Worm (Caenorhabditis elegans) whole organism, L2 larva: Measurements from ENCODE around the gene grl-9.

Source experiments
- C34F6.9 ChIP-seq: fragments of 150-350 bp; optimal IDR thresholded peaks from 2 replicates; lab custom pipeline; 2014; ENCODE audit warnings: missing biosample characterization, missing genetic modification characterization
- F13H6.1 ChIP-seq: sonication (generic microtip); optimal IDR thresholded peaks from 2 replicates; lab custom pipeline; 2016; ENCODE audit warnings: missing genetic modification characterization, missing compliant biosample characterization
- Y55F3AM.14 ChIP-seq: fragments of 200-800 bp; sonication (Bioruptor generic); optimal IDR thresholded peaks from 2 replicates; lab custom pipeline; 2018; ENCODE audit warnings: mild to moderate bottlenecking, missing genetic modification characterization, missing compliant biosample characterization
- ZK546.5 ChIP-seq: sonication (generic microtip); optimal IDR thresholded peaks from 2 replicates; lab custom pipeline; 2017; ENCODE audit warnings: missing biosample characterization, missing genetic modification characterization
- ama-1 ChIP-seq: fragments of 150-350 bp; optimal IDR thresholded peaks from 2 replicates; lab custom pipeline; 2018; ENCODE audit warnings: inconsistent platforms
- blmp-1 ChIP-seq: sonication (generic microtip); optimal IDR thresholded peaks from 2 replicates; lab custom pipeline; 2017; ENCODE audit warnings: missing genetic modification characterization, mild to moderate bottlenecking, missing compliant biosample characterization, antibody characterized with exemption, moderate library complexity; ENCODE audit not compliant: insufficient read depth
- ceh-16 ChIP-seq: fragments of 150-350 bp; optimal IDR thresholded peaks from 2 replicates; lab custom pipeline; 2014; ENCODE audit warnings: missing biosample characterization, missing genetic modification characterization
- elt-1 ChIP-seq: fragments of 150-350 bp; optimal IDR thresholded peaks from 2 replicates; lab custom pipeline; 2014; ENCODE audit warnings: missing biosample characterization, missing genetic modification characterization
- fos-1 ChIP-seq: fragments of 150-350 bp; optimal IDR thresholded peaks from 2 replicates; lab custom pipeline; 2014; ENCODE audit warnings: missing biosample characterization, missing genetic modification characterization
- gmeb-1 ChIP-seq: fragments of 150-350 bp; optimal IDR thresholded peaks from 2 replicates; lab custom pipeline; 2014; ENCODE audit warnings: missing biosample characterization, missing genetic modification characterization
- lin-11 ChIP-seq: fragments of 150-350 bp; sonication (generic microtip); optimal IDR thresholded peaks from 2 replicates; lab custom pipeline; 2014; ENCODE audit warnings: missing biosample characterization, missing genetic modification characterization, inconsistent platforms, mixed read lengths
- lsy-2 ChIP-seq, 2 experiments: fragments of 150-350 bp in 1 of 2; sonication (generic microtip) in 1 of 2; optimal IDR thresholded peaks; 2 replicates each; lab custom pipeline; 2014 to 2017; ENCODE audit warnings: missing biosample characterization in 2 of 2, missing genetic modification characterization in 2 of 2
- mab-5 ChIP-seq: fragments of 150-350 bp; optimal IDR thresholded peaks from 2 replicates; lab custom pipeline; 2014; ENCODE audit warnings: missing biosample characterization, missing genetic modification characterization
- mbf-1 ChIP-seq: sonication (generic microtip); optimal IDR thresholded peaks from 2 replicates; lab custom pipeline; 2017; ENCODE audit warnings: missing biosample characterization, missing genetic modification characterization
- mdl-1 ChIP-seq, 2 experiments: fragments of 150-350 bp in 1 of 2; sonication (generic microtip) in 1 of 2; optimal IDR thresholded peaks; 2 replicates each; lab custom pipeline; 2017; ENCODE audit warnings: missing biosample characterization in 2 of 2, missing genetic modification characterization in 2 of 2
- nhr-10 ChIP-seq: sonication (generic microtip); optimal IDR thresholded peaks from 2 replicates; lab custom pipeline; 2017; ENCODE audit warnings: missing biosample characterization, missing genetic modification characterization
- nhr-12 ChIP-seq: fragments of 150-350 bp; optimal IDR thresholded peaks from 2 replicates; lab custom pipeline; 2014; ENCODE audit warnings: missing biosample characterization, missing genetic modification characterization
- nhr-129 ChIP-seq: fragments of 150-350 bp; optimal IDR thresholded peaks from 2 replicates; lab custom pipeline; 2014; ENCODE audit warnings: missing biosample characterization, missing genetic modification characterization
- nhr-23 ChIP-seq: fragments of 150-350 bp; optimal IDR thresholded peaks from 2 replicates; lab custom pipeline; 2014; ENCODE audit warnings: missing biosample characterization, missing genetic modification reagents, missing genetic modification characterization
- nhr-237 ChIP-seq: fragments of 150-350 bp; optimal IDR thresholded peaks from 2 replicates; lab custom pipeline; 2014; ENCODE audit warnings: missing biosample characterization, missing genetic modification characterization
- nhr-25 ChIP-seq: fragments of 150-350 bp; sonication (generic microtip); optimal IDR thresholded peaks from 3 replicates; lab custom pipeline; 2014; ENCODE audit warnings: missing biosample characterization, missing genetic modification characterization
- nhr-77 ChIP-seq: fragments of 150-350 bp; optimal IDR thresholded peaks from 2 replicates; lab custom pipeline; 2014; ENCODE audit warnings: missing biosample characterization, missing genetic modification characterization
- sem-4 ChIP-seq: fragments of 150-350 bp; optimal IDR thresholded peaks from 2 replicates; lab custom pipeline; 2014; ENCODE audit warnings: missing biosample characterization, missing genetic modification reagents, missing genetic modification characterization
- sma-9 ChIP-seq, 2 experiments: fragments of 150-350 bp in 1 of 2; sonication (generic microtip) in 1 of 2; optimal IDR thresholded peaks; 2 replicates each; lab custom pipeline; 2014 to 2016; ENCODE audit warnings: missing genetic modification characterization in 2 of 2, mild to moderate bottlenecking in 1 of 2, missing biosample characterization in 1 of 2, missing compliant biosample characterization in 1 of 2, missing genetic modification reagents in 1 of 2, moderate library complexity in 1 of 2
- unc-55 ChIP-seq: fragments of 150-350 bp; sonication (generic microtip); optimal IDR thresholded peaks from 3 replicates; lab custom pipeline; 2014; ENCODE audit warnings: missing biosample characterization, missing genetic modification reagents, missing genetic modification characterization
- unc-62 ChIP-seq: fragments of 150-350 bp; optimal IDR thresholded peaks from 2 replicates; lab custom pipeline; 2014; ENCODE audit warnings: missing biosample characterization, missing genetic modification reagents, missing genetic modification characterization
- zag-1 ChIP-seq: fragments of 150-350 bp; optimal IDR thresholded peaks from 2 replicates; lab custom pipeline; 2014; ENCODE audit warnings: missing biosample characterization, missing genetic modification characterization
- ztf-1 ChIP-seq: fragments of 200-800 bp; sonication (Bioruptor generic); conservative IDR thresholded peaks from 2 replicates; pipeline ENCODE4 v1.3.6; 2022; ENCODE audit warnings: missing genetic modification characterization, missing compliant biosample characterization
- ztf-11 ChIP-seq: sonication (generic microtip); optimal IDR thresholded peaks from 2 replicates; lab custom pipeline; 2017; ENCODE audit warnings: missing biosample characterization, missing genetic modification characterization
- ztf-4 ChIP-seq: fragments of 150-350 bp; optimal IDR thresholded peaks from 2 replicates; lab custom pipeline; 2014; ENCODE audit warnings: missing biosample characterization, missing genetic modification characterization

grl-9 gene

DNA sequence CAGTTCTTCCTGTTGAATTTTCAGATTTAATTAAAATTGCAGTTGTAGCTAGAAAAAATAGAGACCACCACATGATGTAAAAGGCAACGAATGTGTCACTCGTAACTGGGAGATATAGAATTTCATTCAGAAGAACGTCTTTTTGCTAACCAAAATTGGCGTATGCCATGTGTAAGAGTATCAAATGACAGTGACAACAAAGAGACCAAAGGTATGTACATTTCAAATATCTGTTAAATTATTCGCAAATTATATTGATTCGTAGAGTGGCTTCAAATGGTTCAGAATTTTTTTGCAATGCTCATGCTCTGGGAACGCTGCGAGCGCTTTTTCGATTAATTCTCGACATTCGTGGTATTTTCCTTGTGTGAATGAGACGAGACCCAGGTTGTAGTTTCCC is 30.9 kb upstream of the grl-9 start, which contains the start of gene T25F10.4:
T25F10.4 (minus strand) TSS at position 101 of the 400 bp plus-strand sequence.
- no peak for TF ChIP-seq gmeb-1 (tag; lab: Kevin White, UChicago)

DNA sequence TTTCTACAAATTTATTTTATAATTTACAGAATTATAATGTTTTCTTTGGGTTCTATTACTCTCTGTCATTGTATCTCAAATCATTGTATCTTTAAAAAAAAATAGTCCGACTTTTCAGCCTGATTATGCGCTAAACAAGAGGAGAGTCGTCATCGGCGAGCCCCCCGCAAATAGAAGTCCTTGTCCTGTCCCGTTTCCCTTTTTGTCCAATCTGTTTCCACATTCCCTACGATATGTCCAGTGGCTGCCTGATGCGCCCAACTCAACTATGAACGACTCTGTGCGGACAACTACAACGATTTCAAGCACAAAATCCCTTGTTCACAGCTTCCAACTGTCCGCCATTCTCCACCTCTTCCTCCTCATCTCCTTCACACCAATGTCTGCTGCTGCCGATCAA is 26.5 kb upstream of the grl-9 start, which contains the start of gene dbl-1:
dbl-1 (plus strand) TSS at position 119 of the 400 bp plus-strand sequence.
- TF ChIP-seq nhr-25 (no peak), unc-62 (GFP tag; lab: Kevin White, UChicago) (no peak), sma-9 (GFP tag; optimal IDR thresholded peaks at IDR 0.05; lab: Kevin White, UChicago) (no peak), sma-9 (tag; optimal IDR thresholded peaks at IDR 0.05; lab: Kevin White, UChicago) (no peak), ztf-11 (no peak), Y55F3AM.14 (GFP tag; lab: Kevin White, UChicago) (no peak), ZK546.5 (no peak), lin-11 (tag; lab: Kevin White, UChicago) (no peak), ztf-4 (tag; lab: Kevin White, UChicago) (no peak), mdl-1 (tag; optimal IDR thresholded peaks at IDR 0.05; lab: Kevin White, UChicago) (no peak), nhr-77 (tag; lab: Kevin White, UChicago) (no peak), lsy-2 (tag; optimal IDR thresholded peaks at IDR 0.05; lab: Kevin White, UChicago) (no peak), unc-55 (no peak), nhr-12 (tag; lab: Kevin White, UChicago) (no peak)

DNA sequence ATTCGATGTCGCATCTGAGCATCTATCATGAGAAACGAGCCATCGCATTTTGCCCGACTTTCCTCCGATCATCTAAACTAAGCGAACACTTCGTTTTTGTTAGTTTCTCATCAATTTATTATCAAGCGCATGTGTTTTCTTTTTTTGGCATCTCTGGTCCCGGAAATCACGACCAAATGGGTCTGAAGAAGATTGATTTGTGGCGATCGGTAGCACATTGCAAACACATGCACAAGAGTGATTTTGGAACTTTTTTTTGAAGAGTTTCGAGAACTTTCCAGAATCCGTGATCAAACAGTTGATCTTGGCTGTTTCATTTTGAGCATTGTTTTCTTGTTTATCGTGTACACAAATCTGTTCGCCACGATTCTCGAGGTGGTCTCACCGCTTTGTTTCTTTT is 21.8 kb upstream of the grl-9 start:
- TF ChIP-seq elt-1 (tag; lab: Kevin White, UChicago) = no peak
- TF ChIP-seq ama-1 (lab: Kevin White, UChicago) = no peak
- no peak for TF ChIP-seq nhr-10 (tag; lab: Kevin White, UChicago)
- no peak for TF ChIP-seq sem-4 (tag; lab: Kevin White, UChicago)
- TF ChIP-seq nhr-23 (tag; lab: Kevin White, UChicago) = no peak
- TF ChIP-seq ceh-16 (tag; lab: Kevin White, UChicago) = no peak
- TF ChIP-seq mbf-1 = no peak
- TF ChIP-seq ztf-11 = no peak
- TF ChIP-seq lin-11 (tag; lab: Kevin White, UChicago) = no peak
- no peak for TF ChIP-seq blmp-1 (tag; lab: Kevin White, UChicago)
- TF ChIP-seq ztf-1 = no peak
- TF ChIP-seq unc-62 (GFP tag; lab: Kevin White, UChicago) = no peak

DNA sequence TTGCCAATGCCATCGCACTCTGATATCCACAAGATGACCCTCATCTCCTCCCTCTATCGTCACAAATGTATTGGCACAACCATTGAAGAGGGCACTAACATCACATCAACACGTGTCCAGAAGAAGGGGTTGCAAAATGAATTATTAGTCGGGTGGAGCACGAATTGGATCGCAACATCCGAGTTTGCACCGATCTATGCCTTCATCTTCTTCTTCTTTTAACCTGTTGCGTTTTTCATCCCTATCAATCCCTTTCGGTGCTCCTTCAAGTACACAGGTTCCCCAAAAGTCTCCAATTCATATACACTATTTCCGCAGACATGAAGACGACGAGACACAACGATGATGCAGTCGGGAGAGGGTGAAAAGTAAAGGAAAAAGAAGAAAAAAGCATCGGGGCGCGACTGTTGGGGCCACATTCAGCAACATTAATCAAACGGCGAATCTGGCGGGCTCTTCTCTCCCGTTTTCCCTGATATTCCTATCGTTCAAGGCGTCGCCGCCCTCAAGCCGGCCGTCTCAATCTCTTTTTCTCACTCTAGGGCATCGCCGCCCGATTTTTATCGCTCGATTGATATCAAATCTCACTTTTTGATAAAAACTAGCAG is 20.1 kb upstream of the grl-9 start:
- TF ChIP-seq F13H6.1 (tag; lab: Kevin White, UChicago) (peak; percentile 46), nhr-129 (tag; lab: Kevin White, UChicago) (peak; percentile 34), sma-9 (GFP tag; optimal IDR thresholded peaks at IDR 0.05; lab: Kevin White, UChicago) (peak; percentile 52), sma-9 (tag; optimal IDR thresholded peaks at IDR 0.05; lab: Kevin White, UChicago) (no peak), mab-5 (tag; lab: Kevin White, UChicago) (peak; percentile 34), fos-1 (no peak)

DNA sequence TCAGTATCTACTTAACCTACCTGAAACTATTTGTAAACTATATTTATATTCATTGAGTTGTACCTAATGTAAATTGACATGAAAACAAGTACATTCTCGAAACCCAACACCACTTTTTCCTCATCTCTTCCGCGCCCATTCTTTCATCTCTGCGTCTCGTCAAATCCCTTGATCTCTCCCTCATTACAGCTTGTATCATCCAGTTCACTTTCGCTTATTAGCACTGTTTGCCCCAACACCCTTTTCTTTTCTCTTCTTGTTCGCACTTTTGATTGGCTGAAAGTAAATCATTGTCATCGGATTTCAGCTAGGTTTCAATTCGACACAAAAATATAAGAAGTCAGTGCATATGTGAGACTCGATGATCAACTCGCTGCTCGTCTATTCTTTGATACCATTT is 13.3 kb upstream of the grl-9 start, which contains the start of gene T25F10.3:
T25F10.3 (plus strand) TSS at position 308 of the 400 bp plus-strand sequence.
- TF ChIP-seq blmp-1 (tag; lab: Kevin White, UChicago) = peak; percentile 88
- TF ChIP-seq lsy-2 (tag; optimal IDR thresholded peaks at IDR 0.05; lab: Kevin White, UChicago) = no peak

DNA sequence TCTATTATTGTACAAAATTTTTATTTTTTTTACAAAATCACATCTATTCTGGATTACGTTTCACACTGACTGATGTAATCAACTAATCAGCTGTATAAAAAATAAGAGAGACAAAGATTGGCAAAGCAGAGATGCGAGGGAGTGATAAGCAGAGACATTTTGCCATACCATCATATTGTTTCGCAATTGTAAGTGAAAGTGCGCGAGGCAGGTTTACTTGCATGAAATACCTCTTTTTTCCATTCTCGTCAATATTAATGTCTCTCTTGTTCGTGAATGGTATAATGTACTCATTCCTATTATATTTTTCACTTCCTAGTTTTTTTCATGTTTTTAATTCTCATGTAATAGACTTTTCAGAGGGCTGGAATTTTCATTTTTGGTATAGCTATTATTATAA is 5.4 kb upstream of the grl-9 start:
- TF ChIP-seq mdl-1 (tag; optimal IDR thresholded peaks at IDR 0.05; lab: Kevin White, UChicago) (no peak), blmp-1 (tag; lab: Kevin White, UChicago) (peak; percentile 94), zag-1 (tag; lab: Kevin White, UChicago) (no peak), nhr-237 (no peak), nhr-129 (tag; lab: Kevin White, UChicago) (no peak), C34F6.9 (tag; lab: Kevin White, UChicago) (no peak), mbf-1 (no peak), ceh-16 (tag; lab: Kevin White, UChicago) (no peak), nhr-25 (peak; percentile 56)
